Fruit fly (Drosophila melanogaster) whole organism, embryonic: ENCODE data around the gene CG5886.

Experiments
- CG10267 ChIP-seq: fragments of 200-800 bp; sonication (Bioruptor generic); optimal IDR thresholded peaks from 2 replicates; lab custom pipeline; 2018; ENCODE audit warnings: missing biosample characterization, mild to moderate bottlenecking, missing genetic modification characterization, moderate library complexity
- CG11456 ChIP-seq: fragments of 200-800 bp; sonication (Bioruptor generic); IDR thresholded peaks from 3 replicates; pipeline ENCODE4 v1.3.6; 2022; ENCODE audit warnings: missing biosample characterization, missing genetic modification characterization
- CG11560 ChIP-seq: fragments of 200-800 bp; sonication (Bioruptor generic); IDR thresholded peaks from 3 replicates; pipeline ENCODE4 v1.3.6; 2022; ENCODE audit warnings: missing biosample characterization, missing genetic modification characterization
- CG12391 ChIP-seq: fragments of 200-800 bp; sonication (Bioruptor generic); optimal IDR thresholded peaks from 3 replicates; lab custom pipeline; 2018; ENCODE audit warnings: missing biosample characterization, mild to moderate bottlenecking, missing genetic modification characterization, moderate library complexity
- CG12769 ChIP-seq: fragments of 200-800 bp; sonication (Bioruptor generic); optimal IDR thresholded peaks from 2 replicates; lab custom pipeline; 2019; ENCODE audit warnings: missing biosample characterization, mild to moderate bottlenecking, missing genetic modification characterization, moderate library complexity
- CG14014 ChIP-seq: fragments of 200-800 bp; sonication (Bioruptor generic); IDR thresholded peaks from 2 replicates; pipeline ENCODE4 v1.3.6; 2022; ENCODE audit warnings: missing biosample characterization, missing genetic modification characterization
- CG1603 ChIP-seq: fragments of 200-800 bp; sonication (Bioruptor generic); optimal IDR thresholded peaks from 2 replicates; lab custom pipeline; 2019; ENCODE audit warnings: missing biosample characterization, mild to moderate bottlenecking, missing genetic modification characterization, moderate library complexity
- CG18599 ChIP-seq: fragments of 200-800 bp; sonication (Bioruptor generic); optimal IDR thresholded peaks from 3 replicates; lab custom pipeline; 2017; ENCODE audit warnings: missing biosample characterization, missing genetic modification characterization, mild to moderate bottlenecking, moderate library complexity, missing genetic modification reagents
- CG2120 ChIP-seq: fragments of 200-800 bp; sonication (Bioruptor generic); optimal IDR thresholded peaks from 3 replicates; lab custom pipeline; 2016; ENCODE audit warnings: missing biosample characterization, missing genetic modification characterization
- CG2875 ChIP-seq: fragments of 200-800 bp; sonication (Bioruptor generic); optimal IDR thresholded peaks from 2 replicates; lab custom pipeline; 2017; ENCODE audit warnings: missing biosample characterization, mild to moderate bottlenecking, missing genetic modification characterization, missing genetic modification reagents
- CG32532 ChIP-seq: fragments of 200-800 bp; sonication (Bioruptor generic); IDR thresholded peaks from 2 replicates; pipeline ENCODE4 v1.3.6; 2022; ENCODE audit warnings: missing biosample characterization, missing genetic modification characterization
- CG33213 ChIP-seq: fragments of 200-800 bp; sonication (Bioruptor generic); optimal IDR thresholded peaks from 3 replicates; lab custom pipeline; 2016; ENCODE audit warnings: missing biosample characterization, missing genetic modification characterization
- CG42726 ChIP-seq: fragments of 200-800 bp; sonication (Bioruptor generic); IDR thresholded peaks from 2 replicates; pipeline ENCODE4 v1.3.6; 2022; ENCODE audit warnings: missing biosample characterization, missing genetic modification characterization; ENCODE audit not compliant: partially characterized antibody
- CG7372 ChIP-seq: fragments of 200-800 bp; sonication (Bioruptor generic); IDR thresholded peaks from 2 replicates; pipeline ENCODE4 v1.3.6; 2022; ENCODE audit warnings: missing biosample characterization, missing genetic modification characterization
- CG8944 ChIP-seq: fragments of 200-800 bp; sonication (Bioruptor generic); optimal IDR thresholded peaks from 3 replicates; lab custom pipeline; 2016; ENCODE audit warnings: missing biosample characterization, missing genetic modification characterization
- CG9797 ChIP-seq: fragments of 200-800 bp; sonication (Bioruptor generic); optimal IDR thresholded peaks from 3 replicates; lab custom pipeline; 2018; ENCODE audit warnings: missing biosample characterization, mild to moderate bottlenecking, missing genetic modification characterization
- CkIIα-i1 ChIP-seq: fragments of 200-800 bp; sonication (Bioruptor generic); IDR thresholded peaks from 2 replicates; pipeline ENCODE4 v1.3.6; 2022; ENCODE audit warnings: missing biosample characterization, missing genetic modification characterization
- Dref ChIP-seq: fragments of 200-800 bp; sonication (Bioruptor generic); IDR thresholded peaks from 2 replicates; pipeline ENCODE4 v1.3.6; 2022; ENCODE audit warnings: missing biosample characterization, missing genetic modification characterization
- Drgx ChIP-seq: fragments of 200-800 bp; sonication (Bioruptor generic); IDR thresholded peaks from 2 replicates; pipeline ENCODE4 v1.3.6; 2022; ENCODE audit warnings: missing biosample characterization, missing genetic modification characterization
- HLH54F ChIP-seq: fragments of 200-800 bp; sonication (Bioruptor generic); optimal IDR thresholded peaks from 3 replicates; lab custom pipeline; 2016; ENCODE audit warnings: missing biosample characterization, missing genetic modification characterization
- Lhr ChIP-seq: fragments of 200-800 bp; sonication (Bioruptor generic); optimal IDR thresholded peaks from 3 replicates; lab custom pipeline; 2017; ENCODE audit warnings: mild to moderate bottlenecking, missing biosample characterization, missing genetic modification reagents, missing genetic modification characterization
- Mad ChIP-seq: fragments of 200-800 bp; sonication (Bioruptor generic); optimal IDR thresholded peaks from 2 replicates; lab custom pipeline; 2016; ENCODE audit warnings: missing biosample characterization, missing genetic modification characterization
- Oaz ChIP-seq: fragments of 200-800 bp; sonication (Bioruptor generic); IDR thresholded peaks from 2 replicates; pipeline ENCODE4 v1.3.6; 2022; ENCODE audit warnings: missing biosample characterization, missing genetic modification characterization
- Rx ChIP-seq: fragments of 200-800 bp; sonication (Bioruptor generic); IDR thresholded peaks from 2 replicates; pipeline ENCODE4 v1.3.6; 2022; ENCODE audit warnings: missing biosample characterization, missing genetic modification characterization
- Sry-β ChIP-seq: fragments of 200-800 bp; sonication (Bioruptor generic); optimal IDR thresholded peaks from 2 replicates; lab custom pipeline; 2018; ENCODE audit warnings: missing biosample characterization, mild to moderate bottlenecking, missing genetic modification characterization, moderate library complexity
- Taf1 ChIP-seq: fragments of 200-800 bp; sonication (Bioruptor generic); IDR thresholded peaks from 2 replicates; pipeline ENCODE4 v1.3.6; 2022; ENCODE audit warnings: missing biosample characterization, missing genetic modification characterization
- Tbp ChIP-seq: fragments of >200 bp; optimal IDR thresholded peaks from 2 replicates; lab custom pipeline; 2018; ENCODE audit warnings: missing biosample characterization, missing genetic modification characterization
- ac ChIP-seq: fragments of 200-800 bp; sonication (Bioruptor generic); optimal IDR thresholded peaks from 3 replicates; lab custom pipeline; 2017; ENCODE audit warnings: missing biosample characterization, mild to moderate bottlenecking, missing genetic modification characterization
- ato ChIP-seq: fragments of 200-800 bp; sonication (Bioruptor generic); IDR thresholded peaks from 2 replicates; pipeline ENCODE4 v1.3.6; 2022; ENCODE audit warnings: missing biosample characterization, missing genetic modification characterization; ENCODE audit not compliant: partially characterized antibody
- bab2 ChIP-seq: fragments of 200-800 bp; sonication (Bioruptor generic); optimal IDR thresholded peaks from 2 replicates; lab custom pipeline; 2016; ENCODE audit warnings: missing biosample characterization, missing genetic modification characterization
- bowl ChIP-seq: fragments of 200-800 bp; sonication (Bioruptor generic); IDR thresholded peaks from 2 replicates; pipeline ENCODE4 v1.3.6; 2022; ENCODE audit warnings: missing biosample characterization, missing genetic modification characterization
- chinmo ChIP-seq: fragments of 200-800 bp; sonication (Bioruptor generic); IDR thresholded peaks from 4 replicates; pipeline ENCODE4 v1.3.6; 2022; ENCODE audit warnings: missing biosample characterization, missing genetic modification characterization; ENCODE audit not compliant: partially characterized antibody
- crc ChIP-seq: fragments of 200-800 bp; sonication (Bioruptor generic); optimal IDR thresholded peaks from 2 replicates; lab custom pipeline; 2016; ENCODE audit warnings: missing biosample characterization, missing genetic modification characterization
- crol ChIP-seq: fragments of 200-800 bp; sonication (Bioruptor generic); IDR thresholded peaks from 2 replicates; pipeline ENCODE4 v1.3.6; 2022; ENCODE audit warnings: missing biosample characterization, missing genetic modification characterization
- dimm ChIP-seq: fragments of 200-800 bp; sonication (Bioruptor generic); IDR thresholded peaks from 2 replicates; pipeline ENCODE4 v1.3.6; 2022; ENCODE audit warnings: missing biosample characterization, missing genetic modification characterization
- dpn ChIP-seq, 2 experiments: fragments of 200-800 bp; sonication (Bioruptor generic); optimal IDR thresholded peaks; 3 replicates each; lab custom pipeline; 2016; ENCODE audit warnings: missing biosample characterization in 2 of 2, missing genetic modification characterization in 2 of 2
- fd3F ChIP-seq: fragments of 200-800 bp; sonication (Bioruptor generic); optimal IDR thresholded peaks from 2 replicates; lab custom pipeline; 2018; ENCODE audit warnings: missing biosample characterization, mild to moderate bottlenecking, missing genetic modification characterization, moderate library complexity
- gcm ChIP-seq: fragments of 200-800 bp; sonication (Bioruptor generic); optimal IDR thresholded peaks from 2 replicates; lab custom pipeline; 2019; ENCODE audit warnings: missing biosample characterization, mild to moderate bottlenecking, missing genetic modification characterization, moderate library complexity
- gfzf ChIP-seq: fragments of 200-800 bp; sonication (Bioruptor generic); optimal IDR thresholded peaks from 2 replicates; lab custom pipeline; 2016; ENCODE audit warnings: missing biosample characterization, mild to moderate bottlenecking, missing genetic modification characterization, moderate library complexity
- knrl ChIP-seq: fragments of 200-800 bp; sonication (Bioruptor generic); IDR thresholded peaks from 3 replicates; pipeline ENCODE4 v1.3.6; 2022; ENCODE audit warnings: missing biosample characterization, missing genetic modification characterization; ENCODE audit not compliant: partially characterized antibody
- lov ChIP-seq, 2 experiments: fragments of 200-800 bp in 1 of 2; fragments of >200 bp in 1 of 2; sonication (Bioruptor generic) in 1 of 2; IDR thresholded peaks in 1 of 2; optimal IDR thresholded peaks in 1 of 2; 2 replicates in 1 of 2; 3 replicates in 1 of 2; pipeline versions ENCODE4 v1.3.6 to Lab custom; 2017 to 2022; ENCODE audit warnings: missing biosample characterization in 1 of 2, missing genetic modification characterization in 1 of 2
- mirr ChIP-seq: fragments of 200-800 bp; sonication (Bioruptor generic); optimal IDR thresholded peaks from 3 replicates; lab custom pipeline; 2018; ENCODE audit warnings: missing biosample characterization, mild to moderate bottlenecking, missing genetic modification characterization
- odd ChIP-seq: fragments of 200-800 bp; sonication (Bioruptor generic); optimal IDR thresholded peaks from 2 replicates; lab custom pipeline; 2017; ENCODE audit warnings: missing biosample characterization, mild to moderate bottlenecking, missing genetic modification characterization
- pb ChIP-seq: fragments of 200-800 bp; sonication (Bioruptor generic); optimal IDR thresholded peaks from 3 replicates; lab custom pipeline; 2016; ENCODE audit warnings: missing biosample characterization, missing genetic modification characterization
- phol ChIP-seq: fragments of 200-800 bp; sonication (Bioruptor generic); optimal IDR thresholded peaks from 3 replicates; lab custom pipeline; 2018; ENCODE audit warnings: missing biosample characterization, mild to moderate bottlenecking, missing genetic modification characterization, moderate library complexity
- rib ChIP-seq: fragments of 200-800 bp; sonication (Bioruptor generic); IDR thresholded peaks from 2 replicates; pipeline ENCODE4 v1.3.6; 2022; ENCODE audit warnings: missing biosample characterization, missing genetic modification characterization
- ro ChIP-seq: fragments of 200-800 bp; sonication (Bioruptor generic); IDR thresholded peaks from 2 replicates; pipeline ENCODE4 v1.3.6; 2022; ENCODE audit warnings: missing biosample characterization, missing genetic modification characterization
- sens ChIP-seq: fragments of 200-800 bp; sonication (Bioruptor generic); peaks from one replicate; lab custom pipeline; 2016; ENCODE audit warnings: missing biosample characterization, missing genetic modification characterization
- sisA ChIP-seq: fragments of 200-800 bp; sonication (Bioruptor generic); IDR thresholded peaks from 2 replicates; pipeline ENCODE4 v1.3.6; 2022; ENCODE audit warnings: missing biosample characterization, missing genetic modification characterization
- stc ChIP-seq: fragments of 200-800 bp; sonication (Bioruptor generic); IDR thresholded peaks from 2 replicates; pipeline ENCODE4 v1.3.6; 2022; ENCODE audit warnings: missing biosample characterization, missing genetic modification characterization

CG5886 gene

DNA sequence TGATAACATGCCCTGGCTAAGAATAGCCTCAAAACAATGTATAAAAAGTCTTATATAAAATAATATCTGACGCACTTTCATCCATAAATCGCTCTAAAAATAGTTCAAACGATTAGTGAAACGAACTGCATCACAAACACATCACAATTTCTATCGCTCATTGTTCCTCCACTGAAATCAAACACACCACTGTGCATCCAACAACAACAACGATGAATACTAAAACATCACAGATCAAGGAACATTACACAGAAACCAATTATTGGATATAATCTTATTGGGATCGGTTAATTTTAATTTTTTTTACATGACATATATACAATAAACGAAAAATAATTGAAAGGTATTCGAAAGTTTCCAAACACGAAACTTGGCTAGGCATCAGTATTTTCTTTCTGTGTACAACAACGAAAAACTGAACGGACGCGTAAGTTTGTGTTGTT lies 27.9 kb downstream of the CG5886 start:
- TF ChIP-seq lov (optimal IDR thresholded peaks at IDR 0.05; lab: Kevin White, UChicago) (no peak), lov (GFP tag; IDR thresholded peaks at IDR 0.05; lab: Robert Waterston, UW) (no peak; the same call in 2 of the 3 replicates), CG8944 (peak; percentile 67), fd3F (GFP tag; lab: Kevin White, UChicago) (peak; percentile 61), phol (tag; lab: Kevin White, UChicago) (peak; percentile 86), odd (GFP tag; lab: Kevin White, UChicago) (peak; percentile 37), CkIIα-i1 (GFP tag; lab: Robert Waterston, UW) (no peak), CG10267 (tag; lab: Kevin White, UChicago) (peak; percentile 74), chinmo (GFP tag; lab: Robert Waterston, UW) (no peak), Taf1 (GFP tag; lab: Robert Waterston, UW) (peak; percentile 49), Tbp (GFP tag; lab: Kevin White, UChicago) (no peak), ro (GFP tag; lab: Robert Waterston, UW) (peak; percentile 55; the same call in 1 of the 2 replicates), Oaz (GFP tag; lab: Robert Waterston, UW) (peak; percentile 63), gfzf (GFP tag; lab: Kevin White, UChicago) (no peak), stc (no peak; the same call in none of the 2 replicates), dimm (GFP tag; lab: Robert Waterston, UW) (peak; percentile 70), bab2 (GFP tag; lab: Kevin White, UChicago) (peak; percentile 75), sisA (GFP tag; lab: Robert Waterston, UW) (peak; percentile 81; the same call in 1 of the 2 replicates), gcm (GFP tag; lab: Kevin White, UChicago) (peak; percentile 62), Sry-β (GFP tag; lab: Kevin White, UChicago) (peak; percentile 4), CG14014 (peak; percentile 76), Dref (no peak), Drgx (peak; percentile 78), CG12391 (tag; lab: Kevin White, UChicago) (peak; percentile 86), CG7372 (GFP tag; lab: Robert Waterston, UW) (peak; percentile 45), mirr (GFP tag; lab: Kevin White, UChicago) (peak; percentile 59), pb (GFP tag; lab: Kevin White, UChicago) (peak; percentile 56), CG2120 (GFP tag; lab: Kevin White, UChicago) (peak; percentile 79), CG2875 (peak; percentile 44), rib (GFP tag; lab: Robert Waterston, UW) (peak; percentile 27; the same call in 1 of the 2 replicates), crol (GFP tag; lab: Robert Waterston, UW) (no peak), CG42726 (GFP tag; lab: Robert Waterston, UW) (no peak), Mad (peak; percentile 45), ac (GFP tag; lab: Kevin White, UChicago) (no peak), crc (GFP tag; lab: Kevin White, UChicago) (peak; percentile 61), knrl (no peak), CG12769 (tag; lab: Kevin White, UChicago) (peak; percentile 90), CG1603 (tag; lab: Kevin White, UChicago) (peak; percentile 77), bowl (GFP tag; lab: Robert Waterston, UW) (0 out of 2 replicates have a peak, but pooled peaks have one; percentile 43), Lhr (GFP tag; lab: Kevin White, UChicago) (peak; percentile 40), dpn (GFP tag; optimal IDR thresholded peaks at IDR 0.05; lab: Kevin White, UChicago) (peak; percentile 75 to 83), sens (peak; percentile 96), CG11560 (tag; lab: Robert Waterston, UW) (no peak), ato (GFP tag; lab: Robert Waterston, UW) (no peak), CG32532 (GFP tag; lab: Robert Waterston, UW) (peak; percentile 86; the same call in 1 of the 2 replicates), CG11456 (GFP tag; lab: Robert Waterston, UW) (no peak), CG18599 (GFP tag; lab: Kevin White, UChicago) (peak; percentile 70), HLH54F (GFP tag; lab: Kevin White, UChicago) (peak; percentile 62), CG33213 (GFP tag; lab: Kevin White, UChicago) (peak; percentile 40), CG9797 (GFP tag; lab: Kevin White, UChicago) (no peak), Rx (GFP tag; lab: Robert Waterston, UW) (no peak)
